Worm (Caenorhabditis elegans) whole organism, L4 larva: ENCODE results near the gene K08H2.7.

Source experiments
- F49E8.2 ChIP-seq: sonication (generic microtip); optimal IDR thresholded peaks from 2 replicates; lab custom pipeline; 2016; ENCODE audit warnings: missing compliant biosample characterization, mild to moderate bottlenecking, missing genetic modification characterization, borderline replicate concordance
- T20F7.1 ChIP-seq: fragments of 200-800 bp; sonication (Bioruptor generic); optimal IDR thresholded peaks from 2 replicates; lab custom pipeline; 2018; ENCODE audit warnings: mild to moderate bottlenecking, missing genetic modification characterization, missing compliant biosample characterization
- T26A8.4 ChIP-seq: fragments of 200-800 bp; sonication (Bioruptor generic); IDR thresholded peaks from 2 replicates; pipeline ENCODE4 v1.3.6; 2022; ENCODE audit warnings: missing genetic modification characterization, missing compliant biosample characterization
- Y105C5A.15 ChIP-seq: fragments of 200-800 bp; sonication (Bioruptor generic); IDR thresholded peaks from 2 replicates; pipeline ENCODE4 v1.3.6; 2022; ENCODE audit warnings: missing genetic modification characterization, missing compliant biosample characterization
- Y5F2A.4 ChIP-seq: fragments of 200-800 bp; sonication (Bioruptor generic); optimal IDR thresholded peaks from 2 replicates; lab custom pipeline; 2018; ENCODE audit warnings: mild to moderate bottlenecking, missing genetic modification characterization, missing compliant biosample characterization
- Y75B8A.6 ChIP-seq: fragments of 200-800 bp; sonication (Bioruptor generic); IDR thresholded peaks from 2 replicates; pipeline ENCODE4 v1.3.6; 2022; ENCODE audit warnings: missing genetic modification reagents, missing genetic modification characterization, missing compliant biosample characterization
- ZK546.5 ChIP-seq, 2 experiments: sonication (generic microtip); optimal IDR thresholded peaks; 2 replicates each; lab custom pipeline; 2017; ENCODE audit warnings: missing biosample characterization in 2 of 2, missing genetic modification characterization in 2 of 2
- aha-1 ChIP-seq: fragments of 150-350 bp; peaks from one replicate; lab custom pipeline; 2014; ENCODE audit warnings: missing biosample characterization, missing genetic modification characterization
- aly-2 ChIP-seq: sonication (generic microtip); optimal IDR thresholded peaks from 2 replicates; lab custom pipeline; 2018; ENCODE audit warnings: missing biosample characterization, missing genetic modification characterization
- arid-1 ChIP-seq: fragments of 200-800 bp; sonication (Bioruptor generic); conservative IDR thresholded peaks from 2 replicates; pipeline ENCODE4 v1.3.6; 2022; ENCODE audit warnings: missing genetic modification reagents, missing genetic modification characterization, missing compliant biosample characterization
- attf-4 ChIP-seq: sonication (generic microtip); optimal IDR thresholded peaks from 3 replicates; lab custom pipeline; 2017; ENCODE audit warnings: missing biosample characterization, missing genetic modification characterization
- ceh-20 ChIP-seq: fragments of 200-800 bp; sonication (Bioruptor generic); IDR thresholded peaks from 2 replicates; pipeline ENCODE4 v1.3.6; 2022; ENCODE audit warnings: missing genetic modification reagents, missing genetic modification characterization, missing compliant biosample characterization
- ceh-44 ChIP-seq: fragments of 200-800 bp; sonication (Bioruptor generic); IDR thresholded peaks from 2 replicates; pipeline ENCODE4 v1.3.6; 2022; ENCODE audit warnings: missing genetic modification reagents, missing genetic modification characterization, missing compliant biosample characterization
- daf-12 ChIP-seq: fragments of 150-350 bp; optimal IDR thresholded peaks from 2 replicates; lab custom pipeline; 2014; ENCODE audit warnings: missing biosample characterization, missing genetic modification reagents, missing genetic modification characterization
- daf-16 ChIP-seq, 3 experiments: sonication (generic microtip); optimal IDR thresholded peaks; 2 replicates each; lab custom pipeline; 2016 to 2017; ENCODE audit warnings: missing genetic modification characterization in 3 of 3, missing genetic modification reagents in 3 of 3, mild to moderate bottlenecking in 2 of 3, missing compliant biosample characterization in 2 of 3, missing biosample characterization in 1 of 3, moderate library complexity in 1 of 3
- dmd-6 ChIP-seq: fragments of 200-800 bp; sonication (Bioruptor generic); IDR thresholded peaks from 2 replicates; pipeline ENCODE4 v1.3.6; 2022; ENCODE audit warnings: missing genetic modification reagents, missing genetic modification characterization, missing compliant biosample characterization
- dmd-8 ChIP-seq: fragments of 200-800 bp; sonication (Bioruptor generic); IDR thresholded peaks from 2 replicates; pipeline ENCODE4 v1.3.6; 2022; ENCODE audit warnings: missing genetic modification characterization, missing compliant biosample characterization
- dmd-9 ChIP-seq: fragments of 200-800 bp; sonication (Bioruptor generic); IDR thresholded peaks from 2 replicates; pipeline ENCODE4 v1.3.6; 2022; ENCODE audit warnings: missing genetic modification reagents, missing genetic modification characterization, missing compliant biosample characterization
- duxl-1 ChIP-seq: sonication (generic microtip); optimal IDR thresholded peaks from 2 replicates; lab custom pipeline; 2016; ENCODE audit warnings: mild to moderate bottlenecking, missing genetic modification characterization, moderate library complexity, missing compliant biosample characterization; ENCODE audit not compliant: poor library complexity
- egl-43 ChIP-seq: fragments of 200-800 bp; sonication (Bioruptor generic); IDR thresholded peaks from 2 replicates; pipeline ENCODE4 v1.3.6; 2022; ENCODE audit warnings: missing genetic modification reagents, missing genetic modification characterization, missing compliant biosample characterization
- fos-1 ChIP-seq: fragments of 150-350 bp; optimal IDR thresholded peaks from 2 replicates; lab custom pipeline; 2014; ENCODE audit warnings: missing biosample characterization, missing genetic modification characterization
- gei-8 ChIP-seq: fragments of 200-800 bp; sonication (Bioruptor generic); optimal IDR thresholded peaks from 2 replicates; lab custom pipeline; 2018; ENCODE audit warnings: mild to moderate bottlenecking, missing genetic modification characterization, missing compliant biosample characterization
- hif-1 ChIP-seq, 2 experiments: sonication (generic microtip); optimal IDR thresholded peaks; 2 replicates each; lab custom pipeline; 2016 to 2017; ENCODE audit warnings: missing compliant biosample characterization in 2 of 2, missing genetic modification characterization in 2 of 2, missing genetic modification reagents in 2 of 2, missing genotype in 2 of 2, mild to moderate bottlenecking in 1 of 2
- hlh-11 ChIP-seq: fragments of 200-800 bp; sonication (Bioruptor generic); optimal IDR thresholded peaks from 2 replicates; lab custom pipeline; 2018; ENCODE audit warnings: mild to moderate bottlenecking, missing genetic modification characterization, missing compliant biosample characterization
- hmg-1.1 ChIP-seq: fragments of 200-800 bp; sonication (Bioruptor generic); IDR thresholded peaks from 2 replicates; pipeline ENCODE4 v1.3.6; 2022; ENCODE audit warnings: missing genetic modification reagents, missing genetic modification characterization, missing compliant biosample characterization
- lim-7 ChIP-seq: fragments of 200-800 bp; sonication (Bioruptor generic); IDR thresholded peaks from 2 replicates; pipeline ENCODE4 v1.3.6; 2022; ENCODE audit warnings: missing genetic modification characterization, missing compliant biosample characterization
- lin-38 ChIP-seq: fragments of 200-800 bp; sonication (Bioruptor generic); IDR thresholded peaks from 2 replicates; pipeline ENCODE4 v1.3.6; 2022; ENCODE audit warnings: missing genetic modification reagents, missing genetic modification characterization, missing compliant biosample characterization
- lin-39 ChIP-seq: fragments of 150-350 bp; optimal IDR thresholded peaks from 2 replicates; lab custom pipeline; 2014; ENCODE audit warnings: missing biosample characterization, missing genetic modification reagents, missing genetic modification characterization
- madf-9 ChIP-seq: fragments of 200-800 bp; sonication (Bioruptor generic); conservative IDR thresholded peaks from 2 replicates; pipeline ENCODE4 v1.3.6; 2022; ENCODE audit warnings: missing genetic modification reagents, missing genetic modification characterization, missing compliant biosample characterization
- mes-2 ChIP-seq: sonication (generic microtip); optimal IDR thresholded peaks from 2 replicates; lab custom pipeline; 2016; ENCODE audit warnings: missing genotype, mild to moderate bottlenecking, missing genetic modification characterization, missing compliant biosample characterization; ENCODE audit not compliant: poor library complexity, severe bottlenecking
- mxl-2 ChIP-seq: fragments of 200-800 bp; sonication (Bioruptor generic); conservative IDR thresholded peaks from 2 replicates; pipeline ENCODE4 v1.3.6; 2022; ENCODE audit warnings: missing genetic modification reagents, missing genetic modification characterization, missing compliant biosample characterization
- nhr-10 ChIP-seq: fragments of 150-350 bp; optimal IDR thresholded peaks from 2 replicates; lab custom pipeline; 2014; ENCODE audit warnings: missing biosample characterization, missing genetic modification characterization
- nhr-102 ChIP-seq: sonication (generic microtip); optimal IDR thresholded peaks from 2 replicates; lab custom pipeline; 2016; ENCODE audit warnings: mild to moderate bottlenecking, missing genetic modification characterization, moderate library complexity, missing compliant biosample characterization
- nhr-11 ChIP-seq: fragments of 150-350 bp; optimal IDR thresholded peaks from 2 replicates; lab custom pipeline; 2014; ENCODE audit warnings: missing biosample characterization, missing genetic modification characterization
- nhr-111 ChIP-seq: fragments of 200-800 bp; sonication (Bioruptor generic); optimal IDR thresholded peaks from 2 replicates; lab custom pipeline; 2018; ENCODE audit warnings: mild to moderate bottlenecking, missing genetic modification characterization, missing compliant biosample characterization
- nhr-237 ChIP-seq: sonication (generic microtip); optimal IDR thresholded peaks from 2 replicates; lab custom pipeline; 2017; ENCODE audit warnings: missing biosample characterization, missing genetic modification characterization
- nhr-28 ChIP-seq: fragments of 150-350 bp; optimal IDR thresholded peaks from 2 replicates; lab custom pipeline; 2014; ENCODE audit warnings: missing biosample characterization, missing genetic modification characterization
- nhr-41 ChIP-seq: fragments of 200-800 bp; sonication (Bioruptor generic); IDR thresholded peaks from 2 replicates; pipeline ENCODE4 v1.3.6; 2022; ENCODE audit warnings: missing genetic modification reagents, missing genetic modification characterization, missing compliant biosample characterization
- nhr-42 ChIP-seq: fragments of 200-800 bp; sonication (Bioruptor generic); IDR thresholded peaks from 2 replicates; pipeline ENCODE4 v1.3.6; 2022; ENCODE audit warnings: missing genetic modification characterization, missing compliant biosample characterization
- nhr-48 ChIP-seq: sonication (generic microtip); optimal IDR thresholded peaks from 2 replicates; lab custom pipeline; 2016; ENCODE audit warnings: mild to moderate bottlenecking, missing genetic modification characterization, missing compliant biosample characterization
- rbr-2 ChIP-seq: sonication (generic microtip); optimal IDR thresholded peaks from 2 replicates; lab custom pipeline; 2016; ENCODE audit warnings: missing genotype, missing genetic modification characterization, missing compliant biosample characterization
- spr-1 ChIP-seq: sonication (generic microtip); optimal IDR thresholded peaks from 2 replicates; lab custom pipeline; 2016; ENCODE audit warnings: mild to moderate bottlenecking, missing genetic modification characterization, missing compliant biosample characterization
- spr-3 ChIP-seq: fragments of 200-800 bp; sonication (Bioruptor generic); optimal IDR thresholded peaks from 2 replicates; lab custom pipeline; 2018; ENCODE audit warnings: mild to moderate bottlenecking, missing genetic modification characterization, missing compliant biosample characterization
- vab-7 ChIP-seq: fragments of 200-800 bp; sonication (Bioruptor generic); IDR thresholded peaks from 2 replicates; pipeline ENCODE4 v1.3.6; 2022; ENCODE audit warnings: missing genetic modification reagents, missing genetic modification characterization, missing compliant biosample characterization

Gene K08H2.7

ce11 chrX:13225111-13225905, 22.9 kb downstream of the K08H2.7 start (continued):
- TF ChIP-seq hif-1 (tag; optimal IDR thresholded peaks at IDR 0.05; lab: Kevin White, UChicago) (peak in 1 of 2 experiments; percentile 26), daf-12 (tag; lab: Kevin White, UChicago) (no peak), gei-8 (GFP tag; lab: Kevin White, UChicago) (no peak), hmg-1.1 (GFP tag; lab: Robert Waterston, UW) (peak; percentile 17; the same call in 1 of the 2 replicates), vab-7 (no peak), madf-9 (GFP tag; lab: Robert Waterston, UW) (no peak), aly-2 (tag; lab: Kevin White, UChicago) (no peak), spr-1 (no peak), egl-43 (GFP tag; lab: Robert Waterston, UW) (no peak), ceh-44 (GFP tag; lab: Robert Waterston, UW) (no peak), attf-4 (no peak), nhr-42 (GFP tag; lab: Robert Waterston, UW) (no peak), F49E8.2 (no peak), Y5F2A.4 (GFP tag; lab: Kevin White, UChicago) (no peak), rbr-2 (tag; lab: Kevin White, UChicago) (no peak), lim-7 (GFP tag; lab: Robert Waterston, UW) (no peak), T20F7.1 (GFP tag; lab: Kevin White, UChicago) (no peak), mxl-2 (GFP tag; lab: Robert Waterston, UW) (no peak), spr-3 (GFP tag; lab: Kevin White, UChicago) (no peak), fos-1 (tag; lab: Kevin White, UChicago) (no peak), Y105C5A.15 (GFP tag; lab: Robert Waterston, UW) (no peak), daf-16 (GFP tag; optimal IDR thresholded peaks at IDR 0.05; lab: Kevin White, UChicago) (no peak), daf-16 (tag; optimal IDR thresholded peaks at IDR 0.05; lab: Kevin White, UChicago) (peak; percentile 68), nhr-41 (GFP tag; lab: Robert Waterston, UW) (no peak), arid-1 (no peak), lin-39 (tag; lab: Kevin White, UChicago) (no peak), nhr-237 (tag; lab: Kevin White, UChicago) (no peak), dmd-8 (GFP tag; lab: Robert Waterston, UW) (no peak), T26A8.4 (GFP tag; lab: Robert Waterston, UW) (no peak), ceh-20 (no peak), hlh-11 (peak; percentile 55), nhr-28 (tag; lab: Kevin White, UChicago) (peak; percentile 46), dmd-6 (peak; percentile 42; the same call in 1 of the 2 replicates), ZK546.5 (tag; optimal IDR thresholded peaks at IDR 0.05; lab: Kevin White, UChicago) (no peak), nhr-102 (no peak), nhr-111 (GFP tag; lab: Kevin White, UChicago) (no peak), duxl-1 (tag; lab: Kevin White, UChicago) (no peak)

ce11 chrX:13224608-13225007, 23.6 kb downstream of the K08H2.7 start, which contains the start of gene skr-19:
Gene skr-19 (minus strand): TSS chrX:13224708.
- TF ChIP-seq aha-1 (tag; lab: Kevin White, UChicago) (peak; percentile 9), spr-1 (no peak)

DNA sequence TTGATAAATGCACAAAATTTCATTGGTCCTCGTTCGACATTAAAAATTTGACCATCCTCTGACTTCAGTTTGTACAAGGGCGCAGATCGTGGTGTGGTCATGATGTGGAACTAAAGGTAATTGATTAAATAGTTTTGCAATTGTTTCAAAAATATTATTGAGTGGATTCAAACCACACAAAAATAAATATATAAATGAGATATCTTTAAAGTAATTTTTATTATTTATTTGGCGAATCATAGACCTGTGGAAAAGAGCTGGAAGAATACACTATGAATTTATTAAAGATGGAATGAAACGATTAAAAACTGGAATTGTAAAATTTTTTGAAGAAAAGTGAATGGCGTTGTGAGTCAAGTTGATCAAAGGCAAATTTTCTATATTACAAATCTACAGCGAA, 24.8 kb downstream of the K08H2.7 start, which contains the start of gene skr-20:
skr-20 (minus strand) TSS at position 101 of the 400 bp plus-strand sequence.
- TF ChIP-seq dmd-6 (no peak), nhr-42 (GFP tag; lab: Robert Waterston, UW) (no peak), nhr-48 (tag; lab: Kevin White, UChicago) (no peak), ZK546.5 (tag; optimal IDR thresholded peaks at IDR 0.05; lab: Kevin White, UChicago) (no peak), mes-2 (tag; lab: Kevin White, UChicago) (no peak), nhr-11 (no peak), Y75B8A.6 (GFP tag; lab: Robert Waterston, UW) (no peak), lin-38 (no peak), nhr-10 (tag; lab: Kevin White, UChicago) (no peak), hmg-1.1 (GFP tag; lab: Robert Waterston, UW) (no peak), dmd-9 (GFP tag; lab: Robert Waterston, UW) (no peak)
